Fruit fly (Drosophila melanogaster) whole organism, embryonic: ENCODE results near the gene Oatp30B.
A peak's percentile ranks its signal among the peaks of the same experiment; 100 is the strongest.

Source experiments
- BtbVII ChIP-seq: fragments of 200-800 bp; sonication (Bioruptor generic); optimal IDR thresholded peaks from 3 replicates; lab custom pipeline; 2017; ENCODE audit warnings: missing biosample characterization, mild to moderate bottlenecking, missing genetic modification characterization
- CG17568 ChIP-seq: fragments of 200-800 bp; sonication (Bioruptor generic); optimal IDR thresholded peaks from 2 replicates; lab custom pipeline; 2018; ENCODE audit warnings: missing biosample characterization, mild to moderate bottlenecking, missing genetic modification characterization, moderate library complexity
- CG18262 ChIP-seq: fragments of 200-800 bp; optimal IDR thresholded peaks from 3 replicates; lab custom pipeline; 2019; ENCODE audit warnings: missing biosample characterization, mild to moderate bottlenecking, missing genetic modification characterization, moderate library complexity
- CG2199 ChIP-seq: fragments of 200-800 bp; sonication (Bioruptor generic); IDR thresholded peaks from 3 replicates; pipeline ENCODE4 v1.3.6; 2022; ENCODE audit warnings: missing biosample characterization, missing genetic modification characterization
- CG33213 ChIP-seq: fragments of 200-800 bp; sonication (Bioruptor generic); optimal IDR thresholded peaks from 3 replicates; lab custom pipeline; 2016; ENCODE audit warnings: missing biosample characterization, missing genetic modification characterization
- CG4282 ChIP-seq: fragments of 200-800 bp; sonication (Bioruptor generic); optimal IDR thresholded peaks from 2 replicates; lab custom pipeline; 2016; ENCODE audit warnings: missing biosample characterization, missing genetic modification characterization
- CG4707 ChIP-seq: fragments of 200-800 bp; sonication (Bioruptor generic); optimal IDR thresholded peaks from 2 replicates; lab custom pipeline; 2018; ENCODE audit warnings: missing biosample characterization, mild to moderate bottlenecking, missing genetic modification characterization, moderate library complexity
- CG4854 ChIP-seq: fragments of 200-800 bp; sonication (Bioruptor generic); optimal IDR thresholded peaks from 2 replicates; lab custom pipeline; 2016; ENCODE audit warnings: missing biosample characterization, missing genetic modification characterization, inconsistent platforms
- CG7839 ChIP-seq: fragments of 200-800 bp; sonication (Bioruptor generic); optimal IDR thresholded peaks from 3 replicates; lab custom pipeline; 2018; ENCODE audit warnings: missing biosample characterization, mild to moderate bottlenecking, missing genetic modification characterization, moderate library complexity
- CG7987 ChIP-seq: fragments of 200-800 bp; sonication (Bioruptor generic); optimal IDR thresholded peaks from 2 replicates; lab custom pipeline; 2018; ENCODE audit warnings: missing biosample characterization, mild to moderate bottlenecking, missing genetic modification characterization, moderate library complexity
- CG8359 ChIP-seq: fragments of 200-800 bp; sonication (Bioruptor generic); optimal IDR thresholded peaks from 2 replicates; lab custom pipeline; 2017; ENCODE audit warnings: missing biosample characterization, mild to moderate bottlenecking, missing genetic modification characterization, borderline replicate concordance
- Fer3 ChIP-seq: fragments of 200-800 bp; sonication (Bioruptor generic); optimal IDR thresholded peaks from 2 replicates; lab custom pipeline; 2018; ENCODE audit warnings: missing biosample characterization, mild to moderate bottlenecking, missing genetic modification characterization, moderate library complexity
- Gsc ChIP-seq: fragments of 200-800 bp; sonication (Bioruptor generic); IDR thresholded peaks from 2 replicates; pipeline ENCODE4 v1.3.6; 2022; ENCODE audit warnings: missing biosample characterization, missing genetic modification characterization
- HLH54F ChIP-seq: fragments of 200-800 bp; sonication (Bioruptor generic); optimal IDR thresholded peaks from 3 replicates; lab custom pipeline; 2016; ENCODE audit warnings: missing biosample characterization, missing genetic modification characterization
- HmgD ChIP-seq: fragments of 200-800 bp; sonication (Bioruptor generic); optimal IDR thresholded peaks from 3 replicates; lab custom pipeline; 2016; ENCODE audit warnings: missing biosample characterization, missing genetic modification characterization
- Kr ChIP-seq: fragments of 200-800 bp; sonication (Bioruptor generic); optimal IDR thresholded peaks from 2 replicates; lab custom pipeline; 2017; ENCODE audit warnings: missing biosample characterization, mild to moderate bottlenecking, missing genetic modification characterization
- Lhr ChIP-seq: fragments of 200-800 bp; sonication (Bioruptor generic); optimal IDR thresholded peaks from 3 replicates; lab custom pipeline; 2017; ENCODE audit warnings: mild to moderate bottlenecking, missing biosample characterization, missing genetic modification reagents, missing genetic modification characterization
- Myb ChIP-seq: fragments of 200-800 bp; sonication (Bioruptor generic); optimal IDR thresholded peaks from 2 replicates; lab custom pipeline; 2016; ENCODE audit warnings: missing biosample characterization, missing genetic modification characterization
- Nf-YC ChIP-seq: fragments of 200-800 bp; optimal IDR thresholded peaks from 3 replicates; lab custom pipeline; 2019; ENCODE audit warnings: missing biosample characterization, mild to moderate bottlenecking, missing genetic modification characterization, moderate library complexity
- Poxn ChIP-seq: fragments of 200-800 bp; sonication (Bioruptor generic); IDR thresholded peaks from 2 replicates; pipeline ENCODE4 v1.3.6; 2022; ENCODE audit warnings: missing biosample characterization, missing genetic modification characterization
- Six4 ChIP-seq: fragments of 200-800 bp; sonication (Bioruptor generic); optimal IDR thresholded peaks from 2 replicates; lab custom pipeline; 2016; ENCODE audit warnings: missing biosample characterization, missing genetic modification characterization
- Taf1 ChIP-seq: fragments of 200-800 bp; sonication (Bioruptor generic); IDR thresholded peaks from 2 replicates; pipeline ENCODE4 v1.3.6; 2022; ENCODE audit warnings: missing biosample characterization, missing genetic modification characterization
- YL-1 ChIP-seq: fragments of 200-800 bp; sonication (Bioruptor generic); optimal IDR thresholded peaks from 3 replicates; lab custom pipeline; 2017; ENCODE audit warnings: missing biosample characterization, mild to moderate bottlenecking, missing genetic modification characterization
- ab ChIP-seq: fragments of 200-800 bp; sonication (Bioruptor generic); optimal IDR thresholded peaks from 2 replicates; lab custom pipeline; 2016; ENCODE audit warnings: missing biosample characterization, missing genetic modification characterization
- abd-A ChIP-seq: fragments of 200-800 bp; sonication (Bioruptor generic); optimal IDR thresholded peaks from 3 replicates; lab custom pipeline; 2019; ENCODE audit warnings: missing biosample characterization, mild to moderate bottlenecking, missing genetic modification characterization, moderate library complexity
- aop ChIP-seq: fragments of 200-800 bp; sonication (Bioruptor generic); IDR thresholded peaks from 2 replicates; pipeline ENCODE4 v1.3.6; 2022; ENCODE audit warnings: missing biosample characterization, missing genetic modification characterization
- br ChIP-seq: fragments of >200 bp; optimal IDR thresholded peaks from 2 replicates; lab custom pipeline; 2017
- ci ChIP-seq: fragments of 200-800 bp; sonication (Bioruptor generic); IDR thresholded peaks from 3 replicates; pipeline ENCODE4 v1.3.6; 2022; ENCODE audit warnings: missing biosample characterization, missing genetic modification characterization
- dpn ChIP-seq, 2 experiments: fragments of 200-800 bp; sonication (Bioruptor generic); optimal IDR thresholded peaks; 3 replicates each; lab custom pipeline; 2016; ENCODE audit warnings: missing biosample characterization in 2 of 2, missing genetic modification characterization in 2 of 2
- ewg ChIP-seq: fragments of 200-800 bp; sonication (Bioruptor generic); optimal IDR thresholded peaks from 3 replicates; lab custom pipeline; 2017; ENCODE audit warnings: mild to moderate bottlenecking, missing biosample characterization, missing genetic modification reagents, missing genetic modification characterization
- fd102C ChIP-seq: fragments of 200-800 bp; sonication (Bioruptor generic); optimal IDR thresholded peaks from 2 replicates; lab custom pipeline; 2018; ENCODE audit warnings: missing biosample characterization, mild to moderate bottlenecking, missing genetic modification characterization, moderate library complexity
- fru ChIP-seq: fragments of >200 bp; optimal IDR thresholded peaks from 2 replicates; lab custom pipeline; 2017
- ftz-f1 ChIP-seq: fragments of 200-800 bp; sonication (Bioruptor generic); optimal IDR thresholded peaks from 2 replicates; lab custom pipeline; 2016; ENCODE audit warnings: missing biosample characterization, missing genetic modification characterization
- gem ChIP-seq: fragments of 200-800 bp; sonication (Bioruptor generic); optimal IDR thresholded peaks from 2 replicates; lab custom pipeline; 2019; ENCODE audit warnings: missing biosample characterization, mild to moderate bottlenecking, missing genetic modification characterization, moderate library complexity
- inv ChIP-seq: fragments of 200-800 bp; sonication (Bioruptor generic); IDR thresholded peaks from 2 replicates; pipeline ENCODE4 v1.3.6; 2022; ENCODE audit warnings: missing biosample characterization, missing genetic modification characterization; ENCODE audit not compliant: partially characterized antibody
- klu ChIP-seq: fragments of 200-800 bp; sonication (Bioruptor generic); IDR thresholded peaks from 2 replicates; pipeline ENCODE4 v1.3.6; 2022; ENCODE audit warnings: missing biosample characterization, missing genetic modification characterization
- mld ChIP-seq: fragments of 200-800 bp; sonication (Bioruptor generic); IDR thresholded peaks from 3 replicates; pipeline ENCODE4 v1.3.6; 2022; ENCODE audit warnings: missing biosample characterization, missing genetic modification characterization; ENCODE audit not compliant: partially characterized antibody
- pita ChIP-seq: fragments of 200-800 bp; sonication (Bioruptor generic); optimal IDR thresholded peaks from 2 replicates; lab custom pipeline; 2017; ENCODE audit warnings: missing biosample characterization, mild to moderate bottlenecking, missing genetic modification characterization
- pros ChIP-seq: fragments of 200-800 bp; sonication (Bioruptor generic); optimal IDR thresholded peaks from 3 replicates; lab custom pipeline; 2019; ENCODE audit warnings: missing biosample characterization, mild to moderate bottlenecking, missing genetic modification characterization, moderate library complexity
- repo ChIP-seq: fragments of 200-800 bp; sonication (Bioruptor generic); optimal IDR thresholded peaks from 2 replicates; lab custom pipeline; 2016; ENCODE audit warnings: missing biosample characterization, missing genetic modification characterization
- sd ChIP-seq: fragments of 200-800 bp; sonication (Bioruptor generic); optimal IDR thresholded peaks from 3 replicates; lab custom pipeline; 2018; ENCODE audit warnings: missing biosample characterization, mild to moderate bottlenecking, missing genetic modification characterization, moderate library complexity
- shn ChIP-seq: fragments of 200-800 bp; sonication (Bioruptor generic); optimal IDR thresholded peaks from 3 replicates; lab custom pipeline; 2016; ENCODE audit warnings: missing biosample characterization, missing genetic modification characterization
- sisA ChIP-seq: fragments of 200-800 bp; sonication (Bioruptor generic); IDR thresholded peaks from 2 replicates; pipeline ENCODE4 v1.3.6; 2022; ENCODE audit warnings: missing biosample characterization, missing genetic modification characterization
- tna ChIP-seq: fragments of 200-800 bp; sonication (Bioruptor generic); IDR thresholded peaks from 2 replicates; pipeline ENCODE4 v1.3.6; 2022; ENCODE audit warnings: missing biosample characterization, missing genetic modification characterization; ENCODE audit not compliant: partially characterized antibody
- trh ChIP-seq: fragments of 200-800 bp; sonication (Bioruptor generic); optimal IDR thresholded peaks from 2 replicates; lab custom pipeline; 2016; ENCODE audit warnings: missing biosample characterization, missing genetic modification characterization
- unc-4 ChIP-seq: fragments of 200-800 bp; sonication (Bioruptor generic); IDR thresholded peaks from 2 replicates; pipeline ENCODE4 v1.3.6; 2022; ENCODE audit warnings: missing biosample characterization, missing genetic modification characterization; ENCODE audit not compliant: partially characterized antibody
- unpg ChIP-seq: fragments of 200-800 bp; sonication (Bioruptor generic); optimal IDR thresholded peaks from 3 replicates; lab custom pipeline; 2018; ENCODE audit warnings: missing biosample characterization, mild to moderate bottlenecking, missing genetic modification characterization, moderate library complexity
- vnd ChIP-seq: fragments of 200-800 bp; sonication (Bioruptor generic); IDR thresholded peaks from 3 replicates; pipeline ENCODE4 v1.3.6; 2022; ENCODE audit warnings: missing biosample characterization, missing genetic modification characterization; ENCODE audit not compliant: partially characterized antibody
- wek ChIP-seq: fragments of 200-800 bp; sonication (Bioruptor generic); optimal IDR thresholded peaks from 3 replicates; lab custom pipeline; 2018; ENCODE audit warnings: missing biosample characterization, mild to moderate bottlenecking, missing genetic modification characterization, moderate library complexity

Oatp30B gene

dm6 chr2L:9493375-9494263, 27.4 kb upstream of the Oatp30B start (continued):
- TF ChIP-seq unpg (GFP tag; lab: Kevin White, UChicago) (peak; percentile 23), HLH54F (GFP tag; lab: Kevin White, UChicago) (no peak), CG2199 (no peak), CG33213 (no peak), pita (GFP tag; lab: Kevin White, UChicago) (no peak), trh (GFP tag; lab: Kevin White, UChicago) (no peak), vnd (GFP tag; lab: Robert Waterston, UW) (no peak), fd102C (GFP tag; lab: Kevin White, UChicago) (no peak), tna (GFP tag; lab: Robert Waterston, UW) (no peak), abd-A (tag; lab: Kevin White, UChicago) (no peak), HmgD (GFP tag; lab: Kevin White, UChicago) (no peak), CG17568 (GFP tag; lab: Kevin White, UChicago) (no peak), wek (GFP tag; lab: Kevin White, UChicago) (no peak), Kr (GFP tag; lab: Kevin White, UChicago) (no peak), Six4 (peak; percentile 13), CG7839 (tag; lab: Kevin White, UChicago) (peak; percentile 64), sisA (peak; percentile 28; the same call in 1 of the 2 replicates), CG7987 (GFP tag; lab: Kevin White, UChicago) (no peak), Myb (GFP tag; lab: Kevin White, UChicago) (no peak), shn (GFP tag; lab: Kevin White, UChicago) (no peak), CG4282 (GFP tag; lab: Kevin White, UChicago) (no peak), inv (GFP tag; lab: Robert Waterston, UW) (no peak), ci (GFP tag; lab: Robert Waterston, UW) (no peak), CG8359 (no peak), Gsc (GFP tag; lab: Robert Waterston, UW) (no peak), ewg (GFP tag; lab: Kevin White, UChicago) (peak; percentile 18), Fer3 (tag; lab: Kevin White, UChicago) (peak; percentile 62), YL-1 (no peak), CG18262 (tag; lab: Kevin White, UChicago) (peak; percentile 55), CG4854 (GFP tag; lab: Kevin White, UChicago) (peak; percentile 26), aop (GFP tag; lab: Robert Waterston, UW) (no peak), ftz-f1 (no peak), BtbVII (GFP tag; lab: Kevin White, UChicago) (peak; percentile 43), Lhr (GFP tag; lab: Kevin White, UChicago) (no peak), mld (GFP tag; lab: Robert Waterston, UW) (no peak), ab (GFP tag; lab: Kevin White, UChicago) (no peak), fru (lab: Kevin White, UChicago) (no peak), klu (GFP tag; lab: Robert Waterston, UW) (no peak; the same call in 1 of the 2 replicates), unc-4 (GFP tag; lab: Robert Waterston, UW) (no peak), gem (tag; lab: Kevin White, UChicago) (peak; percentile 48), CG4707 (GFP tag; lab: Kevin White, UChicago) (no peak), Nf-YC (tag; lab: Kevin White, UChicago) (peak; percentile 83), sd (tag; lab: Kevin White, UChicago) (peak; percentile 62), br (lab: Kevin White, UChicago) (no peak), Taf1 (no peak), dpn (GFP tag; optimal IDR thresholded peaks at IDR 0.05; lab: Kevin White, UChicago) (peak; percentile 2 to 33), pros (GFP tag; lab: Kevin White, UChicago) (no peak), Poxn (no peak), repo (GFP tag; lab: Kevin White, UChicago) (no peak)
